Fruit fly (Drosophila melanogaster) S2 (cell line): ENCODE data around the gene PTPMT1.

Source experiments
- CG8478 ChIP-seq: fragments of >200 bp; optimal IDR thresholded peaks from 2 replicates; lab custom pipeline; 2018
- CTCF ChIP-seq, 2 experiments: fragments of >200 bp; optimal IDR thresholded peaks; 2 replicates each; lab custom pipeline; 2018

DNA sequence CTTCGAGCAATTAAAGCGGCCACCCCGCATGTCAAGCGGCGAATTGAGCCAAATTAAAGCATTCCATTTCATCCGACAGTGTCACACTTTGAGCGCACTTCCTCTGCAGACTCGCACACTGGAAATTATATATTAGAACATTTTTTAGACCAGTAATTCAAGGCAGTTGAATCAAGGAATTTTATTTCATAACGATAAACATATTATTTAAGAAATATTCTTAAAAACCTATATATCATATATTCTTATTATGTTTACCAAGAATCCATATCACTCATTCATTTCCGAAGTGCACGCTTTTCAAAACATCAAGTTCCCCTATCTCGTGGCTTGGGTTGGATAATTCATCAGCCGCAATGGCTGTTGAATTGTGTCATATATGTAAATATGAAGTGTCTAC, 33.4 kb downstream of the PTPMT1 start:
- no peak for TF ChIP-seq CG8478 (lab: Kevin White, UChicago)
- no peak for TF ChIP-seq CTCF (optimal IDR thresholded peaks at IDR 0.05; lab: Kevin White, UChicago)
